Worm (Caenorhabditis elegans) whole organism, L1 larva: Measurements from ENCODE around the gene cka-1.
"Not testable (repeated sequence)": the region's sequence is repeated elsewhere in the genome, so short reads cannot be mapped to it uniquely, and the experiment has no call there.

Experiments used
- ama-1 ChIP-seq: fragments of 150-350 bp; optimal IDR thresholded peaks from 2 replicates; lab custom pipeline; 2014
- dpl-1 ChIP-seq, 3 experiments: fragments of 150-350 bp in 2 of 3; sonication (generic microtip) in 1 of 3; optimal IDR thresholded peaks; 2 replicates each; lab custom pipeline; 2014 to 2017; ENCODE audit warnings: missing biosample characterization in 3 of 3, missing genetic modification characterization in 3 of 3, missing genetic modification reagents in 3 of 3
- elt-3 ChIP-seq, 6 experiments: fragments of 150-350 bp in 1 of 6; sonication (generic microtip); optimal IDR thresholded peaks; 2 replicates each; lab custom pipeline; 2017 to 2018; ENCODE audit warnings: missing biosample characterization in 6 of 6, missing genetic modification characterization in 6 of 6, inconsistent platforms in 1 of 6
- lin-39 ChIP-seq: fragments of 150-350 bp; optimal IDR thresholded peaks from 2 replicates; lab custom pipeline; 2014; ENCODE audit warnings: missing biosample characterization, missing genetic modification reagents, missing genetic modification characterization
- lir-3 ChIP-seq: sonication (generic microtip); optimal IDR thresholded peaks from 2 replicates; lab custom pipeline; 2016; ENCODE audit warnings: mild to moderate bottlenecking, missing genetic modification characterization, moderate library complexity, missing compliant biosample characterization; ENCODE audit not compliant: poor library complexity
- nhr-11 ChIP-seq: fragments of 150-350 bp; optimal IDR thresholded peaks from 2 replicates; lab custom pipeline; 2014; ENCODE audit warnings: missing biosample characterization, missing genetic modification characterization
- pag-3 ChIP-seq: sonication (generic microtip); optimal IDR thresholded peaks from 2 replicates; lab custom pipeline; 2017; ENCODE audit warnings: missing genetic modification characterization, mild to moderate bottlenecking, missing compliant biosample characterization, antibody characterized with exemption, borderline replicate concordance; ENCODE audit not compliant: insufficient read depth
- pqm-1 ChIP-seq: sonication (generic microtip); optimal IDR thresholded peaks from 3 replicates; lab custom pipeline; 2017; ENCODE audit warnings: missing biosample characterization, missing genetic modification characterization
- rnt-1 ChIP-seq: sonication (generic microtip); optimal IDR thresholded peaks from 2 replicates; lab custom pipeline; 2016; ENCODE audit warnings: mild to moderate bottlenecking, missing genetic modification characterization, moderate library complexity, missing compliant biosample characterization
- ztf-4 ChIP-seq: fragments of 150-350 bp; optimal IDR thresholded peaks from 2 replicates; lab custom pipeline; 2014; ENCODE audit warnings: missing biosample characterization, missing genetic modification characterization

- not testable (repeated sequence) for TF ChIP-seq ztf-4 (tag; lab: Kevin White, UChicago); nhr-11; dpl-1 (GFP tag; optimal IDR thresholded peaks at IDR 0.05; lab: Kevin White, UChicago); pqm-1 (tag; lab: Kevin White, UChicago); pag-3; rnt-1 (tag; lab: Kevin White, UChicago); elt-3 (tag; optimal IDR thresholded peaks at IDR 0.05; lab: Kevin White, UChicago); lin-39 (tag; lab: Kevin White, UChicago); ama-1; lir-3 (tag; lab: Kevin White, UChicago)
These were observed 3.6 kb upstream of the cka-1 start, which contains the start of gene gln-6 for ce11 chrIV:9740851-9741549.
